Worm (Caenorhabditis elegans) whole organism, L4/young adult: ENCODE results near the gene gad-1.

Experiments
- W03F9.2 ChIP-seq: fragments of 150-350 bp; optimal IDR thresholded peaks from 2 replicates; lab custom pipeline; 2014; ENCODE audit warnings: missing biosample characterization, missing genetic modification characterization
- dao-5 ChIP-seq: sonication (generic microtip); optimal IDR thresholded peaks from 2 replicates; lab custom pipeline; 2016; ENCODE audit warnings: missing genotype, missing genetic modification characterization, moderate library complexity, missing compliant biosample characterization
- him-1 ChIP-seq: sonication (generic microtip); optimal IDR thresholded peaks from 2 replicates; lab custom pipeline; 2016; ENCODE audit warnings: missing genotype, missing genetic modification reagents, missing genetic modification characterization, missing compliant biosample characterization

DNA sequence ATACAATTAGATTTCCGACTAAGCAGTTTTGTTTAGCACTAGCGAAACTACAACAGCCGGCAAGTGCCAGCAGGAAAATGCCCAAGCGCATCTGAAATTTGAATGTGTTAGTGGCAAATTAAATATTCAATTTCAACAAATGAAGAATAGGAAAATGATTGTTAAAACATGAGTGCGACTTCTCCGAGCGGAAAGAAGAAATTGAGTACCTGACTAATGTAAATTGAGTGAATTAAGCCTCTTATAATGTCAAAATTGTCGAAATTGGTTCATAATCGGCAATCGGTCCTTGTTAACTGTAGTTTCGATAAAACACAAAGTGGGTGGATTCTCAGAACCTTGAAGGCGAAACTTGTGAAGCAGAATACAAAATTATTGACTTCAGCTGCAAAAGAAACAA lies 33.5 kb downstream of the gad-1 start, which contains the start of gene gfi-1:
- TF ChIP-seq him-1 (tag; lab: Kevin White, UChicago) (no peak), dao-5 (tag; lab: Kevin White, UChicago) (no peak), W03F9.2 (tag; lab: Kevin White, UChicago) (no peak)
